Worm (Caenorhabditis elegans) whole organism, mixed stage, embryonic: ENCODE measurements around the gene Y43E12A.2.

Experiments
- elt-1 ChIP-seq: sonication (generic microtip); optimal IDR thresholded peaks from 2 replicates; lab custom pipeline; 2017; ENCODE audit warnings: missing genetic modification characterization, mild to moderate bottlenecking, missing compliant biosample characterization, antibody characterized with exemption, moderate library complexity, borderline replicate concordance; ENCODE audit not compliant: insufficient read depth
- lsy-2 ChIP-seq: fragments of 150-350 bp; optimal IDR thresholded peaks from 2 replicates; lab custom pipeline; 2014; ENCODE audit warnings: missing biosample characterization, missing genetic modification characterization
- mep-1 ChIP-seq: fragments of 150-350 bp; optimal IDR thresholded peaks from 2 replicates; lab custom pipeline; 2017; ENCODE audit warnings: missing biosample characterization, missing genetic modification reagents, missing genetic modification characterization, inconsistent platforms
- mls-2 ChIP-seq: sonication (generic microtip); optimal IDR thresholded peaks from 2 replicates; lab custom pipeline; 2016; ENCODE audit warnings: mild to moderate bottlenecking, missing genetic modification characterization, moderate library complexity, missing compliant biosample characterization
- nhr-12 ChIP-seq: fragments of 150-350 bp; optimal IDR thresholded peaks from 2 replicates; lab custom pipeline; 2014; ENCODE audit warnings: missing biosample characterization, missing genetic modification characterization
- nhr-237 ChIP-seq: fragments of 150-350 bp; optimal IDR thresholded peaks from 2 replicates; lab custom pipeline; 2014; ENCODE audit warnings: missing biosample characterization, missing genetic modification characterization
- nhr-76 ChIP-seq: sonication (generic microtip); optimal IDR thresholded peaks from 2 replicates; lab custom pipeline; 2017; ENCODE audit warnings: missing biosample characterization, missing genetic modification characterization
- snpc-4 ChIP-seq: fragments of 150-350 bp; optimal IDR thresholded peaks from 2 replicates; lab custom pipeline; 2014; ENCODE audit warnings: missing biosample characterization, missing genetic modification characterization
- sptf-1 ChIP-seq: sonication (generic microtip); optimal IDR thresholded peaks from 2 replicates; lab custom pipeline; 2017; ENCODE audit warnings: mild to moderate bottlenecking, missing genetic modification characterization, moderate library complexity, missing compliant biosample characterization
- unc-39 ChIP-seq: fragments of 150-350 bp; optimal IDR thresholded peaks from 2 replicates; lab custom pipeline; 2014; ENCODE audit warnings: missing biosample characterization, missing genetic modification characterization
- unc-62 ChIP-seq: fragments of 150-350 bp; optimal IDR thresholded peaks from 2 replicates; lab custom pipeline; 2014; ENCODE audit warnings: missing biosample characterization, missing genetic modification reagents, missing genetic modification characterization
- zip-8 ChIP-seq: fragments of 150-350 bp; optimal IDR thresholded peaks from 2 replicates; lab custom pipeline; 2014; ENCODE audit warnings: missing biosample characterization, missing genetic modification characterization
- ztf-11 ChIP-seq: fragments of 150-350 bp; optimal IDR thresholded peaks from 2 replicates; lab custom pipeline; 2014; ENCODE audit warnings: missing biosample characterization, missing genetic modification characterization

DNA sequence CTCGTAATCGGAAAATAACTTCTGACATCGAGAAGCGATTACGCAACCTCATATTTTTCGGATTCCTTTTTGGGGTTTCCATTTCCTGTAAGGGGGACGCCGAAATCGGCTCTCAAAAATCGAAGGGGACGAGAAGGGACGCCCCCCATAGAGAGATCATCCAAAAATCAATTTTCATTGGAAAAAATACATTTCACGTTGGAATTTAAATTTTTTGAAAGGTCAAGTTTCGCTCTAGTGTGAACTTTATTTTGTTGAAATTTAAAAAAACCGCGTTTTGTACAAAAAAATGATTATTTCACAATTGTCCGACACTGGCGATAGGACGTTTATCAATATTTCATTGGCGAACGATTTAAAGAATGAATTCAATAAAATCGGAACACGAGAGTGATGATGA, 29.9 kb upstream of the Y43E12A.2 start, which contains the start of gene Y69E1A.3:
- TF ChIP-seq elt-1 (tag; lab: Kevin White, UChicago) (no peak), zip-8 (tag; lab: Kevin White, UChicago) (no peak), mep-1 (tag; lab: Kevin White, UChicago) (no peak), mls-2 (no peak), snpc-4 (tag; lab: Kevin White, UChicago) (no peak), nhr-76 (tag; lab: Kevin White, UChicago) (no peak), lsy-2 (tag; lab: Kevin White, UChicago) (no peak), sptf-1 (no peak), unc-62 (GFP tag; lab: Kevin White, UChicago) (no peak), nhr-12 (tag; lab: Kevin White, UChicago) (no peak), ztf-11 (tag; lab: Kevin White, UChicago) (no peak), nhr-237 (tag; lab: Kevin White, UChicago) (no peak), unc-39 (tag; lab: Kevin White, UChicago) (no peak)
